Fruit fly (Drosophila melanogaster): ENCODE measurements around the gene Arr2.
A peak's percentile ranks its signal among the peaks of the same experiment; 100 is the strongest.

Arr2 gene

dm6 chr3L:8628964-8629363 is 19.8 kb downstream of the Arr2 start (continued):
- peak; percentile 65 for TF ChIP-seq CG17359 (tag; optimal IDR thresholded peaks at IDR 0.05)
- peak; percentile 51 for TF ChIP-seq gsb-n (tag; optimal IDR thresholded peaks at IDR 0.05)
- TF ChIP-seq Fer3 (tag; optimal IDR thresholded peaks at IDR 0.05): peak; percentile 69
- TF ChIP-seq CoRest (tag; optimal IDR thresholded peaks at IDR 0.05): peak; percentile 71
- peak; percentile 48; the same call in 1 of the 3 replicates for TF ChIP-seq CG11560 (tag; IDR thresholded peaks at IDR 0.05)
- TF ChIP-seq Hand (GFP tag; optimal IDR thresholded peaks at IDR 0.05): no peak
- peak; percentile 32; the same call in 1 of the 2 replicates for TF ChIP-seq CG3847 (GFP tag; IDR thresholded peaks at IDR 0.05)
- TF ChIP-seq CG10565 (GFP tag; optimal IDR thresholded peaks at IDR 0.05): no peak
- no peak for TF ChIP-seq CG3065 (GFP tag; optimal IDR thresholded peaks at IDR 0.05)
- peak; percentile 63 for TF ChIP-seq CG12391 (tag; optimal IDR thresholded peaks at IDR 0.05)
- 0 out of 3 replicates have a peak, but pooled peaks have one; percentile 57 for TF ChIP-seq ci (GFP tag; IDR thresholded peaks at IDR 0.05)
- TF ChIP-seq Elba2 (GFP tag; optimal IDR thresholded peaks at IDR 0.05): no peak
- TF ChIP-seq CG9817 (tag; optimal IDR thresholded peaks at IDR 0.05): peak; percentile 37
- peak; percentile 72 for TF ChIP-seq ase (GFP tag; IDR thresholded peaks at IDR 0.05)

- TF ChIP-seq CG10543 (GFP tag; optimal IDR thresholded peaks at IDR 0.05) (peak; percentile 54), crol (GFP tag; IDR thresholded peaks at IDR 0.05) (peak; percentile 47; the same call in 1 of the 2 replicates), kay (GFP tag; optimal IDR thresholded peaks at IDR 0.05) (peak; percentile 41), CG10267 (tag; optimal IDR thresholded peaks at IDR 0.05) (peak; percentile 16), z (GFP tag; IDR thresholded peaks at IDR 0.05) (no peak), Bgb (GFP tag; IDR thresholded peaks at IDR 0.05; ENCODE audit: partially characterized antibody) (peak; percentile 68), CG8290 (GFP tag; optimal IDR thresholded peaks at IDR 0.05) (peak; percentile 97), CG8290 (tag; optimal IDR thresholded peaks at IDR 0.05) (peak in 1 of 2 experiments; percentile 64), amos (GFP tag; IDR thresholded peaks at IDR 0.05; ENCODE audit: partially characterized antibody) (peak; percentile 70), CG8281 (tag; optimal IDR thresholded peaks at IDR 0.05) (peak; percentile 1), CG42726 (GFP tag; IDR thresholded peaks at IDR 0.05; ENCODE audit: partially characterized antibody) (peak; percentile 27; the same call in 1 of the 2 replicates), CG6791 (GFP tag; IDR thresholded peaks at IDR 0.05; ENCODE audit: partially characterized antibody) (peak; percentile 50; the same call in 2 of the 3 replicates), CG2199 (GFP tag; IDR thresholded peaks at IDR 0.05) (peak; percentile 14; the same call in 1 of the 3 replicates), stc (GFP tag; IDR thresholded peaks at IDR 0.05) (0 out of 2 replicates have a peak, but pooled peaks have one; percentile 40), Eip74EF (GFP tag; optimal IDR thresholded peaks at IDR 0.05) (peak in 1 of 2 experiments; percentile 4), Dfd (GFP tag; optimal IDR thresholded peaks at IDR 0.05) (no peak), Pdp1 (GFP tag; optimal IDR thresholded peaks at IDR 0.05) (peak in 1 of 2 experiments; percentile 31), mam (GFP tag; optimal IDR thresholded peaks at IDR 0.05) (no peak), CG6175 (GFP tag; IDR thresholded peaks at IDR 0.05) (0 out of 3 replicates have a peak, but pooled peaks have one; percentile 67), CG3065 (GFP tag; optimal IDR thresholded peaks at IDR 0.05) (no peak), sd (tag; optimal IDR thresholded peaks at IDR 0.05) (peak; percentile 92), CG16813 (GFP tag; IDR thresholded peaks at IDR 0.05; ENCODE audit: partially characterized antibody) (peak; percentile 49; the same call in 2 of the 3 replicates), CG2712 (tag; optimal IDR thresholded peaks at IDR 0.05) (no peak), pita (GFP tag; optimal IDR thresholded peaks at IDR 0.05) (peak; percentile 68), zf30C (GFP tag; optimal IDR thresholded peaks at IDR 0.05) (peak; percentile 34), CG14860 (GFP tag; IDR thresholded peaks at IDR 0.05; ENCODE audit: partially characterized antibody) (0 out of 3 replicates have a peak, but pooled peaks have one; percentile 35), trem (tag; optimal IDR thresholded peaks at IDR 0.05) (peak; percentile 17), Drgx (GFP tag; IDR thresholded peaks at IDR 0.05) (no peak), HmgZ (tag; optimal IDR thresholded peaks at IDR 0.05) (peak; percentile 18), knrl (GFP tag; IDR thresholded peaks at IDR 0.05; ENCODE audit: partially characterized antibody) (peak; percentile 51; the same call in 2 of the 3 replicates), CG12769 (tag; optimal IDR thresholded peaks at IDR 0.05) (peak; percentile 50), Atf3 (GFP tag; optimal IDR thresholded peaks at IDR 0.05) (peak; percentile 1)
These were observed 20.6 kb downstream of the Arr2 start for dm6 chr3L:8627839-8628827.

Data from whole organism, embryonic.